Worm (Caenorhabditis elegans): Measurements from ENCODE around the gene Y54G11A.1.

The Y54G11A.1 gene

ce11 chrII:14255850-14256249 lies 13.1 kb downstream of the Y54G11A.1 start:
- TF ChIP-seq nfya-1 (tag; optimal IDR thresholded peaks at IDR 0.05; ENCODE audit: insufficient read depth) (no peak), egl-5 (tag; optimal IDR thresholded peaks at IDR 0.05) (no peak), elt-2 (tag; optimal IDR thresholded peaks at IDR 0.05) (no peak), elt-1 (tag; optimal IDR thresholded peaks at IDR 0.05) (no peak), daf-12 (tag; optimal IDR thresholded peaks at IDR 0.05) (no peak), nhr-11 (tag; optimal IDR thresholded peaks at IDR 0.05) (no peak), ama-1 (optimal IDR thresholded peaks at IDR 0.05) (no peak), nhr-43 (tag; optimal IDR thresholded peaks at IDR 0.05; ENCODE audit: poor library complexity, severe bottlenecking) (no peak), ztf-11 (tag; optimal IDR thresholded peaks at IDR 0.05) (no peak), ceh-9 (tag; optimal IDR thresholded peaks at IDR 0.05) (no peak), nhr-28 (tag; optimal IDR thresholded peaks at IDR 0.05) (no peak), ceh-82 (tag; optimal IDR thresholded peaks at IDR 0.05) (no peak), egl-27 (tag; optimal IDR thresholded peaks at IDR 0.05) (no peak), snpc-4 (tag; optimal IDR thresholded peaks at IDR 0.05) (no peak), sea-2 (GFP tag; optimal IDR thresholded peaks at IDR 0.05) (no peak), ceh-16 (tag; optimal IDR thresholded peaks at IDR 0.05) (no peak), ztf-4 (tag; optimal IDR thresholded peaks at IDR 0.05) (no peak), nhr-23 (tag; optimal IDR thresholded peaks at IDR 0.05) (no peak)

DNA sequence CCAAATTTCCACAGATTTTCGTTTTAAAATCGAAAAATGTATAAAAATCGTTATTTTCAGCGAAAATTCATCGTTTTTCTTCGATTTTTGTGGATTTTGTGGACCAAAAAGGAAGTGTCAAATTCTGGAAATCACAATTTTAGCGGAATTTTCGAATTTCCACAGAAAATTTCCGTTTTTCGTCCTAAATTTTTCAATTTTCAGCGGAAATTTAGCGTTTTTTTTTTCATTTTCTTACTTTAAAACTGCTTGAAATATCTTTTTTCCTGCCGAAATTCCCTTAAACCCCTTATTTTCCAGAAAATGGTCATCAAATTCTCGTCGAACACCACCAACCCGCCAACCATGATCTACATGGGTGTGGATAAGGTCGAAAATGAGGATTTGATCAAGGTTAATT lies 16.9 kb downstream of the Y54G11A.1 start, which contains the start of gene Y54G11A.2:
TSS of gene Y54G11A.2 (plus strand) at position 301 of the 400 bp plus-strand sequence.
- TF ChIP-seq pqm-1 (tag; optimal IDR thresholded peaks at IDR 0.05) (no peak), hmg-11 (tag; optimal IDR thresholded peaks at IDR 0.05) (no peak), pha-4 (tag; optimal IDR thresholded peaks at IDR 0.05) (no peak)

DNA sequence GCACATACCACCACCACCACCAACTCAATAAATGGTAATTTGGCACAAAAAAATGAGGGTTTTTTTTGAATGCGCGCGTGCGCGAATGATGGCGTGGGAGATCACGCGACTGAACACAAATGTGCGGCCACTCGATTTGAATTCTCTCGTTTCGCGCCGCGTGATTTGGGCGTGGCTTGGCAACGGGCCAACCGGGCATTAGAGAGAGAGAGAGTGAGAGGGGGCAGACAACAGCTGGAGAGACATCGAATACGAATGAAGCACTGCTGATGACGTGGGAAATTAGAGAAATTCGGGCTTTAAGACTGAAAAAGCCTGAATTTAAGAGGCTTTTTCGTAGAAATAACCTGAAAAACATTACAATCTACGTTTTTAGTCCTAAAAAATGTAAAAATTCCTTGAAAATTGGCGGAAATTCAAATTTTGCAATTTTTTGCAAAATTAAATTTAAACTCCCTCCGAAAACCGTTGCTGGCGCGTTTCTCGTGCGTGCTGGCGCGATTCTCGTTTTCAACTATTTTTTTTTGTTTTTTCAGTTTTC lies 17.5 kb downstream of the Y54G11A.1 start:
- TF ChIP-seq nfya-1 (tag; optimal IDR thresholded peaks at IDR 0.05; ENCODE audit: insufficient read depth) (peak; percentile 91), jun-1 (tag; optimal IDR thresholded peaks at IDR 0.05) (peak; percentile 78), nhr-43 (tag; optimal IDR thresholded peaks at IDR 0.05; ENCODE audit: poor library complexity, severe bottlenecking) (peak; percentile 89), ama-1 (optimal IDR thresholded peaks at IDR 0.05) (peak; percentile 87), daf-12 (tag; optimal IDR thresholded peaks at IDR 0.05) (no peak), elt-2 (tag; optimal IDR thresholded peaks at IDR 0.05) (peak; percentile 81), nhr-12 (tag; optimal IDR thresholded peaks at IDR 0.05) (no peak), skn-1 (tag; optimal IDR thresholded peaks at IDR 0.05) (peak; percentile 68), nhr-23 (tag; optimal IDR thresholded peaks at IDR 0.05) (peak; percentile 85), nhr-28 (tag; optimal IDR thresholded peaks at IDR 0.05) (no peak), lin-39 (tag; optimal IDR thresholded peaks at IDR 0.05) (peak; percentile 92), mdl-1 (tag; optimal IDR thresholded peaks at IDR 0.05) (peak; percentile 79), snpc-4 (tag; optimal IDR thresholded peaks at IDR 0.05) (peak; percentile 43), eor-1 (tag; optimal IDR thresholded peaks at IDR 0.05) (peak in 1 of 2 experiments; percentile 51), aly-2 (tag; optimal IDR thresholded peaks at IDR 0.05) (no peak), tbx-2 (tag; optimal IDR thresholded peaks at IDR 0.05) (peak; percentile 88), ztf-11 (tag; optimal IDR thresholded peaks at IDR 0.05) (no peak), mml-1 (tag; optimal IDR thresholded peaks at IDR 0.05) (no peak), elt-1 (tag; optimal IDR thresholded peaks at IDR 0.05) (no peak), nhr-77 (tag; optimal IDR thresholded peaks at IDR 0.05) (peak; percentile 84), ZK546.5 (tag; optimal IDR thresholded peaks at IDR 0.05) (no peak), lsy-12 (tag; optimal IDR thresholded peaks at IDR 0.05) (peak; percentile 91), hmg-11 (tag; optimal IDR thresholded peaks at IDR 0.05) (peak; percentile 89), lin-15B (tag; optimal IDR thresholded peaks at IDR 0.05) (peak; percentile 66), fkh-2 (tag; optimal IDR thresholded peaks at IDR 0.05) (peak; percentile 5), sea-2 (GFP tag; optimal IDR thresholded peaks at IDR 0.05) (peak; percentile 30), elt-3 (tag; optimal IDR thresholded peaks at IDR 0.05) (peak in 1 of 3 experiments; percentile 58), nhr-76 (tag; optimal IDR thresholded peaks at IDR 0.05) (no peak), R02D3.7 (tag; optimal IDR thresholded peaks at IDR 0.05) (peak; percentile 72), unc-39 (tag; optimal IDR thresholded peaks at IDR 0.05) (no peak), nhr-67 (tag; optimal IDR thresholded peaks at IDR 0.05) (no peak), nhr-11 (tag; optimal IDR thresholded peaks at IDR 0.05) (peak; percentile 43), zag-1 (tag; optimal IDR thresholded peaks at IDR 0.05) (peak; percentile 30), nhr-237 (tag; optimal IDR thresholded peaks at IDR 0.05) (no peak), ceh-16 (tag; optimal IDR thresholded peaks at IDR 0.05) (no peak), egl-27 (tag; optimal IDR thresholded peaks at IDR 0.05) (no peak), ztf-4 (tag; optimal IDR thresholded peaks at IDR 0.05) (no peak), unc-62 (GFP tag; optimal IDR thresholded peaks at IDR 0.05) (peak; percentile 39), fkh-10 (GFP tag; optimal IDR thresholded peaks at IDR 0.05) (peak; percentile 51), ceh-82 (tag; optimal IDR thresholded peaks at IDR 0.05) (peak; percentile 42), egl-5 (tag; optimal IDR thresholded peaks at IDR 0.05) (no peak), pha-4 (tag; optimal IDR thresholded peaks at IDR 0.05) (peak; percentile 66), ceh-9 (tag; optimal IDR thresholded peaks at IDR 0.05) (no peak), ceh-28 (tag; optimal IDR thresholded peaks at IDR 0.05) (peak; percentile 66), nhr-25 (tag; optimal IDR thresholded peaks at IDR 0.05) (peak; percentile 96), fos-1 (tag; optimal IDR thresholded peaks at IDR 0.05) (no peak)
